Worm (Caenorhabditis elegans) whole organism, early embryonic: ENCODE results near the gene W03B1.5.

Experiments
- B0310.2 ChIP-seq: sonication (generic microtip); optimal IDR thresholded peaks from 2 replicates; lab custom pipeline; 2016; ENCODE audit warnings: mild to moderate bottlenecking, missing genetic modification characterization, missing compliant biosample characterization
- F13C5.2 ChIP-seq: sonication (generic microtip); optimal IDR thresholded peaks from 2 replicates; lab custom pipeline; 2017; ENCODE audit warnings: mild to moderate bottlenecking, missing genetic modification characterization, inconsistent platforms, missing compliant biosample characterization
- aly-1 ChIP-seq: sonication (generic microtip); optimal IDR thresholded peaks from 2 replicates; lab custom pipeline; 2016; ENCODE audit warnings: missing genetic modification characterization, missing compliant biosample characterization
- ama-1 ChIP-seq: fragments of 150-350 bp; optimal IDR thresholded peaks from 2 replicates; lab custom pipeline; 2014
- ceh-13 ChIP-seq: fragments of 200-800 bp; sonication (Bioruptor generic); optimal IDR thresholded peaks from 2 replicates; lab custom pipeline; 2018; ENCODE audit warnings: mild to moderate bottlenecking, missing genetic modification characterization, missing compliant biosample characterization
- ceh-36 ChIP-seq: sonication (generic microtip); optimal IDR thresholded peaks from 2 replicates; lab custom pipeline; 2016; ENCODE audit warnings: missing genetic modification characterization, inconsistent platforms, missing compliant biosample characterization
- ets-7 ChIP-seq: sonication (generic microtip); optimal IDR thresholded peaks from 2 replicates; lab custom pipeline; 2016; ENCODE audit warnings: missing genotype, missing genetic modification characterization, missing compliant biosample characterization
- flt-1 ChIP-seq: fragments of 200-800 bp; sonication (Bioruptor generic); IDR thresholded peaks from 2 replicates; pipeline ENCODE4 v1.3.6; 2022; ENCODE audit warnings: missing genetic modification characterization, missing compliant biosample characterization
- hmbx-1 ChIP-seq: sonication (generic microtip); optimal IDR thresholded peaks from 2 replicates; lab custom pipeline; 2016; ENCODE audit warnings: mild to moderate bottlenecking, missing genetic modification characterization, missing compliant biosample characterization
- hmg-4 ChIP-seq: fragments of 200-800 bp; sonication (Bioruptor generic); optimal IDR thresholded peaks from 2 replicates; lab custom pipeline; 2018; ENCODE audit warnings: mild to moderate bottlenecking, missing genetic modification characterization, missing compliant biosample characterization
- hnd-1 ChIP-seq: sonication (generic microtip); optimal IDR thresholded peaks from 2 replicates; lab custom pipeline; 2016; ENCODE audit warnings: missing genetic modification characterization, missing compliant biosample characterization
- pes-1 ChIP-seq: fragments of 200-800 bp; sonication (Bioruptor generic); IDR thresholded peaks from 2 replicates; pipeline ENCODE4 v1.3.6; 2022; ENCODE audit warnings: missing genetic modification reagents, missing genetic modification characterization, missing compliant biosample characterization
- scrt-1 ChIP-seq: fragments of 200-800 bp; sonication (Bioruptor generic); IDR thresholded peaks from 2 replicates; pipeline ENCODE4 v1.3.6; 2022; ENCODE audit warnings: missing genetic modification characterization, missing compliant biosample characterization
- sea-1 ChIP-seq: fragments of 200-800 bp; sonication (Bioruptor generic); conservative IDR thresholded peaks from 2 replicates; pipeline ENCODE4 v1.3.6; 2022; ENCODE audit warnings: missing genetic modification characterization, missing compliant biosample characterization
- tbx-11 ChIP-seq: fragments of 200-800 bp; sonication (Bioruptor generic); IDR thresholded peaks from 2 replicates; pipeline ENCODE4 v1.3.6; 2022; ENCODE audit warnings: missing genetic modification characterization, missing compliant biosample characterization
- tbx-37 ChIP-seq: fragments of 200-800 bp; sonication (Bioruptor generic); conservative IDR thresholded peaks from 2 replicates; pipeline ENCODE4 v1.3.6; 2022; ENCODE audit warnings: missing genetic modification reagents, missing genetic modification characterization, missing compliant biosample characterization
- tra-4 ChIP-seq: sonication (generic microtip); optimal IDR thresholded peaks from 2 replicates; lab custom pipeline; 2017; ENCODE audit warnings: missing genetic modification characterization, missing compliant biosample characterization

Gene W03B1.5

DNA sequence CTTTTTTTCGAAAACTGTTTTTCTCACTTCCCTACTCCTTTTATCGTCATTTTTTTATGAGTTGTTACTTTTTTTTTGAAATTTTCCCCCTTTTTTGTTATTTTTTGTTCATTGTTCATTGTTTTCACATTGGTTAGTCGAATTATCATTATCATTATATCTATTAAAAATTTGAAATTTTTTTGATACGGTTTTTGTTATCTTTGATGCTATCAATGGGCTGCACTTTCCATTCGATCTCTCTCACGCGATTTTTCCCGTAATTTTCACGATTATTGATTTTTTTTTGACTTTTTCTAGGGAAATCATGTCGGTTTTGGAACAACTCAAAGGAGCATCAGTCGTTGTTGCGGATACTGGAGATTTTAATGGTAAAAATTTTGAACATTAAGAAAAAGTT, 38.1 kb downstream of the W03B1.5 start, which contains the start of gene tald-1:
tald-1 (plus strand) TSS at position 301 of the 400 bp plus-strand sequence.
- TF ChIP-seq pes-1 (GFP tag; lab: Robert Waterston, UW) (no peak), scrt-1 (GFP tag; lab: Robert Waterston, UW) (no peak), B0310.2 (tag; lab: Kevin White, UChicago) (no peak), hnd-1 (tag; lab: Kevin White, UChicago) (no peak), flt-1 (GFP tag; lab: Robert Waterston, UW) (no peak), ets-7 (no peak), ceh-13 (GFP tag; lab: Kevin White, UChicago) (no peak), aly-1 (tag; lab: Kevin White, UChicago) (no peak), tra-4 (tag; lab: Kevin White, UChicago) (no peak), ama-1 (lab: Kevin White, UChicago) (no peak), F13C5.2 (tag; lab: Kevin White, UChicago) (no peak), sea-1 (GFP tag; lab: Robert Waterston, UW) (no peak), hmg-4 (GFP tag; lab: Kevin White, UChicago) (no peak), tbx-37 (GFP tag; lab: Robert Waterston, UW) (no peak), hmbx-1 (no peak), ceh-36 (no peak), tbx-11 (GFP tag; lab: Robert Waterston, UW) (no peak)

DNA sequence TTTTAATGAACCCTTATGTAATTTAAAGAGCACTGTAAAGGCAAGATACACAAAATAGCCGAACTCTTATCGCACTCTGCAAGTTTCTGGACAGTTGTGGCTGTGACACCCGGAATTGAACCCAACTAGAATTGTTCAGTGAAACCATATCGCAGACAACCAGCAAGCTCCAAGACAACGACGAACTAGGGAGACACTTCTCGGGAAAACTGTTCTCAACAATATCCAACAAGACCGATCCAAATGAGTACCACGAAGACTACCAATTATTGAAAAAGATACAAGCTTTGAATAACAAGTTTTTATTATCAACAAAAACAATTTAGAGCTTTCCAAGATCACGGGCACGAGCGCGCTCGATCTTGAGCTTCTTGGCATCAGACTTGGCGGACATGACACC, 40.6 kb downstream of the W03B1.5 start:
- TF ChIP-seq ama-1 (lab: Kevin White, UChicago), result peak; percentile 2

DNA sequence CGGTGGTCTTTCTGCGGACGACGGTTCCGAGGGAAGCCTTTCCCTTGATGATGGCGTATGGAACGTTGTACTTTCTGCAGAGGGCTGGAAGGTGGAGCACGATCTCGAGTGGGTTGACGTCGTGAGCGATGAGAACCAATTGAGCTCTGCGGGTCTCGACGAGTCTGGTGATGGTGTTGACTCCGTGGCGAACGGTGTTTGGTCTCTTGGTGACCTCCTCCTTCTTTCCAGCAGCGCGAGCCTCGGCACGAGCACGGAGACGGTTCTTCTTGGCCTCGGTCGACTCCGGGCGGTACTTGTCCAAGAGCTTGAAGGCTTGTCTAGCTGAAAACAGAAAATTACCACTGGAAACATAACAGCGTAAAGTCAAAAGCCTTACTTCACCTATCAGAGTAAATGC, 41.2 kb downstream of the W03B1.5 start:
- TF ChIP-seq sea-1 (GFP tag; lab: Robert Waterston, UW), result 0 out of 2 replicates have a peak, but pooled peaks have one; percentile 9

- TF ChIP-seq pes-1 (GFP tag; lab: Robert Waterston, UW) (peak; percentile 74), B0310.2 (tag; lab: Kevin White, UChicago) (peak; percentile 18), flt-1 (GFP tag; lab: Robert Waterston, UW) (peak; percentile 52), scrt-1 (GFP tag; lab: Robert Waterston, UW) (0 out of 2 replicates have a peak, but pooled peaks have one; percentile 28), F13C5.2 (tag; lab: Kevin White, UChicago) (peak; percentile 86), hmg-4 (GFP tag; lab: Kevin White, UChicago) (peak; percentile 57), hnd-1 (tag; lab: Kevin White, UChicago) (no peak), tra-4 (tag; lab: Kevin White, UChicago) (no peak), ceh-36 (no peak), ama-1 (lab: Kevin White, UChicago) (no peak), tbx-37 (GFP tag; lab: Robert Waterston, UW) (peak; percentile 51), sea-1 (GFP tag; lab: Robert Waterston, UW) (peak; percentile 74; the same call in 1 of the 2 replicates)
Observed at ce11 chrIV:4390438-4390894, 42.2 kb downstream of the W03B1.5 start, which contains the start of the genes rpl-7A and set-21. rpl-7A (minus strand) TSS chrIV:4390590. set-21 (plus strand) TSS chrIV:4390844.

ce11 chrIV:4393488-4393887, 45.2 kb downstream of the W03B1.5 start:
- no peak for TF ChIP-seq ama-1 (lab: Kevin White, UChicago)
- TF ChIP-seq ceh-13 (GFP tag; lab: Kevin White, UChicago), result no peak
- TF ChIP-seq hmg-4 (GFP tag; lab: Kevin White, UChicago), result no peak
- TF ChIP-seq ets-7, result no peak
- no peak for TF ChIP-seq pes-1 (GFP tag; lab: Robert Waterston, UW)
- no peak for TF ChIP-seq tbx-11 (GFP tag; lab: Robert Waterston, UW)

- no peak for TF ChIP-seq pes-1 (GFP tag; lab: Robert Waterston, UW)
- no peak for TF ChIP-seq tbx-37 (GFP tag; lab: Robert Waterston, UW)
- no peak for TF ChIP-seq ceh-36
- no peak for TF ChIP-seq F13C5.2 (tag; lab: Kevin White, UChicago)
- TF ChIP-seq B0310.2 (tag; lab: Kevin White, UChicago), result no peak
- no peak for TF ChIP-seq tbx-11 (GFP tag; lab: Robert Waterston, UW)
- no peak for TF ChIP-seq ama-1 (lab: Kevin White, UChicago)
- no peak for TF ChIP-seq sea-1 (GFP tag; lab: Robert Waterston, UW)
Observed at ce11 chrIV:4393942-4394460, 45.8 kb downstream of the W03B1.5 start, which contains the start of gene ell-1. ell-1 (plus strand) TSS chrIV:4394410.

DNA sequence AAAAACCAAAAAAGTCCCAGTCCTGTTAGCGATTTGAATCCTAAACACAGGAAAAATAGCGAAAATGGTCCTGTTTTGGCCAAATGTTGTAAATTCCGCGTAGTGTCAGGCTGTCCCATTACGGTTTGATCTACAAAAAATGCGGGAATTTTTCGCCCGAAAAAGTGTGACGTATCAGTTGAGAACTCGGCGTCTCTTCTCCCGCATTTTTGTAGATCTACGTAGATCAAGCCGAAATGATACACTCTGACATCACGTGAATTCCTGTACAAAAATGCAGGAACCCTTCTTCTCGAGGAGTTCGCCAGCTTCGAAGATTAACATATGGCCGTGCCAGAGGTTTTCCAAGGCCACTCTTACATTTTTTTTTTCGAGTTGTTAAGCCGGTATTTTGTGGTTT, 47.3 kb downstream of the W03B1.5 start:
- TF ChIP-seq pes-1 (GFP tag; lab: Robert Waterston, UW), result no peak
- no peak for TF ChIP-seq tbx-11 (GFP tag; lab: Robert Waterston, UW)
- no peak for TF ChIP-seq hmg-4 (GFP tag; lab: Kevin White, UChicago)
- TF ChIP-seq tra-4 (tag; lab: Kevin White, UChicago), result no peak

DNA sequence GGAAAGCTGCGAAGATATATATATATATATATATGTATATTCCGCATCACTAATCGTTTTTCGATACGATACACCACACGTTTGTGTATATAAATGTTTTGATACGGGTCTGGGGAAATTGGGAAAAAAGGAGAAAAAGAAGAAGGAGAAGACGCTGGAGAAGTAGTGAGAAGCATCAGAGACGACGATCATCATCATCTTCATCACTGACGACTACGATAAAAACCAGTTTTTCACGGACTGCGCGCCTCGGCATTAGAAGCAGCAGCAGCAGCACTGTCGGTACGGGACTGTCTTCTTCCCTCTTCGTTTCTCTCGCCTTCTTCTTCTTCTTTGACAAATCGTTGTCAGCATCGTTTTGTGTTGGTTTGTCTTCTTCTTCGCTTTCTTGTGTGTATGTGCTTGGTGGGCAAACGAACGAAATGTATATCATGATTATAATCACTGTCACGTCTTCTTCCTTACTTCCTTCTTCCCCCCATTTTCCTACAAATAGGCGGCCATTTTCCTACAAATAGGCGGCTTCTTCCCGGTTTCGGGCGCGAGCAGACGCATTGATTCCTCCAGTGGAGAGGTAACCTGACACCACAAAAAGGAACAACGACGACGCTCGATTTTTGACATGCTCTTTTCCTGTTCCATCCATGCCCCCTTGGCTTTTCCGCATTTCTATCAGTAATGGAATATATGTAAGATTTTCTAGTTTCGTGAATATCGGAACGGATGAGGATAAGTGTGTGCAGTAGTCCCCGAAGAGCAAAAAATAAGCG, 48.0 kb downstream of the W03B1.5 start:
- TF ChIP-seq tbx-37 (GFP tag; lab: Robert Waterston, UW) (no peak), pes-1 (GFP tag; lab: Robert Waterston, UW) (no peak), hmg-4 (GFP tag; lab: Kevin White, UChicago) (no peak), ceh-36 (no peak), scrt-1 (GFP tag; lab: Robert Waterston, UW) (no peak), hmbx-1 (no peak), flt-1 (GFP tag; lab: Robert Waterston, UW) (no peak), tra-4 (tag; lab: Kevin White, UChicago) (no peak), sea-1 (GFP tag; lab: Robert Waterston, UW) (no peak), B0310.2 (tag; lab: Kevin White, UChicago) (no peak), ceh-13 (GFP tag; lab: Kevin White, UChicago) (no peak), tbx-11 (GFP tag; lab: Robert Waterston, UW) (no peak), ets-7 (no peak)
